Fruit fly (Drosophila melanogaster): ENCODE results near the gene CG11755.
A peak's percentile ranks its signal among the peaks of the same experiment; 100 is the strongest.

Gene CG11755

DNA sequence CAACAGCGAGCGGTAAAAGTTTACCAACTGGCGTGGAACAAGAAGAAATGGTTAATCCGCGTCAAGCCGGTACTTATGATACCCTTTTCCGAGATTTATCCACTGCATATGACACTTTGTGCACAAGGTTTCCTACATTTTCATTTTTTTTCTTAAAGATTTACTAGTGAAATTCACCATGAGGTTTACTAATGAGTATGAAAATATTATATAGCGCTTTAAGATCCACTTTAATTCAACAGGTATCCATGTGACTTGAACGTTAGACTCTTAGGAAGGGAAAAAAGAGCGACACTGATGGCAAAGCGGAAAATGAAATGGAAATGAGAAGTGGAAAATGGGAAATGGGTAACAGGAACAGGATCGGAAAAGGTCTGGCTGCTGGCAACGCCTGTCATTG lies 38.1 kb upstream of the CG11755 start:
- TF ChIP-seq Dfd (GFP tag; optimal IDR thresholded peaks at IDR 0.05) = no peak
- TF ChIP-seq dl (GFP tag; optimal IDR thresholded peaks at IDR 0.05; ENCODE audit: insufficient read depth in 1 of 2, partially characterized antibody in 2 of 2) = no peak
- no peak for TF ChIP-seq Sp1 (GFP tag; optimal IDR thresholded peaks at IDR 0.05)
- TF ChIP-seq CrebA (GFP tag; optimal IDR thresholded peaks at IDR 0.05; ENCODE audit: borderline replicate concordance) = no peak
- no peak for TF ChIP-seq N (GFP tag; optimal IDR thresholded peaks at IDR 0.05)
- no peak for TF ChIP-seq pan (optimal IDR thresholded peaks at IDR 0.05)
- no peak for TF ChIP-seq usp (GFP tag; optimal IDR thresholded peaks at IDR 0.05)
- TF ChIP-seq brk (GFP tag; optimal IDR thresholded peaks at IDR 0.05) = no peak
- no peak for TF ChIP-seq Mio (GFP tag; optimal IDR thresholded peaks at IDR 0.05)
- no peak for TF ChIP-seq Hr78 (GFP tag; optimal IDR thresholded peaks at IDR 0.05)
- no peak for TF ChIP-seq Abd-B (GFP tag; optimal IDR thresholded peaks at IDR 0.05)
- TF ChIP-seq woc (GFP tag; optimal IDR thresholded peaks at IDR 0.05) = no peak
- no peak for TF ChIP-seq Jra (GFP tag; optimal IDR thresholded peaks at IDR 0.05)
- TF ChIP-seq Myc (optimal IDR thresholded peaks at IDR 0.05) = no peak

- TF ChIP-seq dsf (GFP tag; optimal IDR thresholded peaks at IDR 0.05; ENCODE audit: borderline replicate concordance) (no peak), tai (GFP tag; optimal IDR thresholded peaks at IDR 0.05) (no peak), HLH106 (tag; optimal IDR thresholded peaks at IDR 0.05) (no peak), brk (GFP tag; optimal IDR thresholded peaks at IDR 0.05) (peak; percentile 23)
These were observed 34.2 kb upstream of the CG11755 start for dm6 chr3R:8642376-8642966.

DNA sequence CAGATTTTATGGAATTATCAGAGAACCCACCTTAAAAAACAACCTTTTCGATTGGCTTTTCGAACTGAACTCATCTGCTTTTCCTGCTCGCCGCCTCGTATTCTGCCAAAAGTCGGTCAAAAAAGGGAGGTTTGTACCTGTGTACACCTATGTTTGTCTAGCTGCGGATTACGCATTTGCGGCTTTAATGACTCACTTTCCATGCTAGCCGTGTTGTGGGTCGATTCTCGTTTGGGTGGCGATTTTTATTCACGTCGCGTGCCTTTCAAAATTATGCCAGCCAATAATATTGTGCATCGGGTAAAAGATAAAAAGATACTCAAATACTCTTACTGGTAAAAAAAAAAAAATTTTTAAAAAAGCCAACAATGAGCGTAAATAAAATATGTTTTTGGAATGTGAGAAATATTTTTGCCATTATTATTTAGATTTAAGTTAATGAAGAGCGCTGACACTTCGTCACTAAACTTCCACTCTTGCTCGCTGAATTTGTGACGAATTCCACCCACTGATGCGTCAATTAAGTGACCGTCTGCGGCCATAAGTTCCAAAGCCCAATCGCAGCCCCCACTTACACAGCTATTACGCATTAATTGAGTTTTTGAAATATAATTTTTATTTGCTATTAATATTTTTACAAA lies 31.0 kb upstream of the CG11755 start, which contains the start of gene Cyp313b1:
Cyp313b1 (minus strand) TSS at position 71 of the 641 bp plus-strand sequence.
- peak; percentile 24 for TF ChIP-seq h (GFP tag; optimal IDR thresholded peaks at IDR 0.05)
- TF ChIP-seq OdsH (GFP tag; optimal IDR thresholded peaks at IDR 0.05) = no peak

dm6 chr3R:8650741-8651140 lies 26.0 kb upstream of the CG11755 start, which contains the start of the genes Mkk4 and SLIRP2:
Mkk4 (minus strand) TSS chr3R:8650796.
SLIRP2 (plus strand) TSS chr3R:8651084.
- no peak for TF ChIP-seq dl (GFP tag; optimal IDR thresholded peaks at IDR 0.05; ENCODE audit: insufficient read depth in 1 of 2, partially characterized antibody in 2 of 2)
- TF ChIP-seq pan (optimal IDR thresholded peaks at IDR 0.05) = no peak
- TF ChIP-seq Hr78 (GFP tag; optimal IDR thresholded peaks at IDR 0.05) = no peak
- peak; percentile 96 for TF ChIP-seq CG32264 (GFP tag; optimal IDR thresholded peaks at IDR 0.05)
- TF ChIP-seq Rel (GFP tag; optimal IDR thresholded peaks at IDR 0.05) = peak; percentile 89
- TF ChIP-seq Rel (tag; optimal IDR thresholded peaks at IDR 0.05) = peak; percentile 90
- TF ChIP-seq Mio (GFP tag; optimal IDR thresholded peaks at IDR 0.05) = peak; percentile 89
- TF ChIP-seq sage (GFP tag; optimal IDR thresholded peaks at IDR 0.05) = peak; percentile 97
- peak; percentile 99 for TF ChIP-seq HLH106 (tag; optimal IDR thresholded peaks at IDR 0.05)
- peak; percentile 64 for TF ChIP-seq jim (GFP tag; optimal IDR thresholded peaks at IDR 0.05)
- peak; percentile 96 for TF ChIP-seq Jra (GFP tag; optimal IDR thresholded peaks at IDR 0.05)
- TF ChIP-seq dsf (GFP tag; optimal IDR thresholded peaks at IDR 0.05; ENCODE audit: borderline replicate concordance) = peak; percentile 95
- TF ChIP-seq GATAd (GFP tag; optimal IDR thresholded peaks at IDR 0.05) = peak; percentile 95
- TF ChIP-seq brk (GFP tag; optimal IDR thresholded peaks at IDR 0.05) = peak; percentile 95
- TF ChIP-seq foxo (GFP tag; optimal IDR thresholded peaks at IDR 0.05) = peak; percentile 95 to 99
- TF ChIP-seq br (GFP tag; optimal IDR thresholded peaks at IDR 0.05) = peak; percentile 99
- TF ChIP-seq Sp1 (GFP tag; optimal IDR thresholded peaks at IDR 0.05) = peak; percentile 98
- peak; percentile 99 for TF ChIP-seq sv (GFP tag; optimal IDR thresholded peaks at IDR 0.05)
- TF ChIP-seq dmrt93B (GFP tag; optimal IDR thresholded peaks at IDR 0.05) = peak; percentile 98
- peak; percentile 91 for TF ChIP-seq Hr83 (GFP tag; optimal IDR thresholded peaks at IDR 0.05; ENCODE audit: poor library complexity, severe bottlenecking)
- peak; percentile 99 for TF ChIP-seq ey (GFP tag; optimal IDR thresholded peaks at IDR 0.05)
- no peak for TF ChIP-seq Dif (GFP tag; optimal IDR thresholded peaks at IDR 0.05; ENCODE audit: partially characterized antibody)
- peak; percentile 96 for TF ChIP-seq psq (GFP tag; optimal IDR thresholded peaks at IDR 0.05)
- peak; percentile 54 for TF ChIP-seq Dfd (GFP tag; optimal IDR thresholded peaks at IDR 0.05)
- TF ChIP-seq OdsH (GFP tag; optimal IDR thresholded peaks at IDR 0.05) = peak; percentile 98
- TF ChIP-seq tai (GFP tag; optimal IDR thresholded peaks at IDR 0.05) = no peak
- no peak for TF ChIP-seq usp (GFP tag; optimal IDR thresholded peaks at IDR 0.05)
- no peak for TF ChIP-seq CrebA (GFP tag; optimal IDR thresholded peaks at IDR 0.05; ENCODE audit: borderline replicate concordance)
- TF ChIP-seq Abd-B (GFP tag; optimal IDR thresholded peaks at IDR 0.05) = no peak
- TF ChIP-seq CG9705 (GFP tag; optimal IDR thresholded peaks at IDR 0.05) = peak; percentile 98
- TF ChIP-seq lola (GFP tag; optimal IDR thresholded peaks at IDR 0.05) = no peak
- TF ChIP-seq woc (GFP tag; optimal IDR thresholded peaks at IDR 0.05) = peak; percentile 99
- no peak for TF ChIP-seq N (GFP tag; optimal IDR thresholded peaks at IDR 0.05)
- TF ChIP-seq h (GFP tag; optimal IDR thresholded peaks at IDR 0.05) = peak; percentile 99
- peak; percentile 99 for TF ChIP-seq rgr (GFP tag; optimal IDR thresholded peaks at IDR 0.05)
- TF ChIP-seq Myc (optimal IDR thresholded peaks at IDR 0.05) = no peak
- peak; percentile 99 for TF ChIP-seq Hnf4 (GFP tag; optimal IDR thresholded peaks at IDR 0.05)
- TF ChIP-seq fru (GFP tag; optimal IDR thresholded peaks at IDR 0.05) = peak; percentile 98
- no peak for TF ChIP-seq Vsx2 (GFP tag; optimal IDR thresholded peaks at IDR 0.05; ENCODE audit: partially characterized antibody)
